Worm (Caenorhabditis elegans) whole organism, midembryonic: ENCODE measurements around the gene zmp-1.

ENCODE experiments used
- T22C8.4 ChIP-seq: fragments of 200-800 bp; sonication (Bioruptor generic); IDR thresholded peaks from 2 replicates; pipeline ENCODE4 v1.3.6; 2022; ENCODE audit warnings: missing genetic modification characterization, missing compliant biosample characterization
- cog-1 ChIP-seq: sonication (generic microtip); optimal IDR thresholded peaks from 2 replicates; lab custom pipeline; 2016; ENCODE audit warnings: missing genetic modification characterization, missing compliant biosample characterization
- flt-1 ChIP-seq: fragments of 200-800 bp; sonication (Bioruptor generic); IDR thresholded peaks from 2 replicates; pipeline ENCODE4 v1.3.6; 2022; ENCODE audit warnings: missing genetic modification characterization, missing compliant biosample characterization
- klf-2 ChIP-seq: fragments of 200-800 bp; sonication (Bioruptor generic); conservative IDR thresholded peaks from 2 replicates; pipeline ENCODE4 v1.3.6; 2022; ENCODE audit warnings: missing genetic modification reagents, missing genetic modification characterization, missing compliant biosample characterization
- med-1 ChIP-seq: sonication (generic microtip); optimal IDR thresholded peaks from 2 replicates; lab custom pipeline; 2017; ENCODE audit warnings: missing genetic modification characterization, mild to moderate bottlenecking, missing compliant biosample characterization, antibody characterized with exemption, missing genetic modification reagents; ENCODE audit not compliant: insufficient read depth
- ref-1 ChIP-seq: fragments of 200-800 bp; sonication (Bioruptor generic); conservative IDR thresholded peaks from 2 replicates; pipeline ENCODE4 v1.3.6; 2022; ENCODE audit warnings: missing genetic modification reagents, missing genetic modification characterization, missing compliant biosample characterization
- tab-1 ChIP-seq: fragments of 200-800 bp; sonication (Bioruptor generic); IDR thresholded peaks from 2 replicates; pipeline ENCODE4 v1.3.6; 2022; ENCODE audit warnings: missing genetic modification characterization, missing compliant biosample characterization
- ztf-23 ChIP-seq: fragments of 200-800 bp; sonication (Bioruptor generic); IDR thresholded peaks from 2 replicates; pipeline ENCODE4 v1.3.6; 2022; ENCODE audit warnings: missing genetic modification reagents, missing genetic modification characterization, missing compliant biosample characterization
- ztf-29 ChIP-seq: fragments of 200-800 bp; sonication (Bioruptor generic); IDR thresholded peaks from 2 replicates; pipeline ENCODE4 v1.3.6; 2022; ENCODE audit warnings: missing genetic modification reagents, missing genetic modification characterization, missing compliant biosample characterization

Gene zmp-1

DNA sequence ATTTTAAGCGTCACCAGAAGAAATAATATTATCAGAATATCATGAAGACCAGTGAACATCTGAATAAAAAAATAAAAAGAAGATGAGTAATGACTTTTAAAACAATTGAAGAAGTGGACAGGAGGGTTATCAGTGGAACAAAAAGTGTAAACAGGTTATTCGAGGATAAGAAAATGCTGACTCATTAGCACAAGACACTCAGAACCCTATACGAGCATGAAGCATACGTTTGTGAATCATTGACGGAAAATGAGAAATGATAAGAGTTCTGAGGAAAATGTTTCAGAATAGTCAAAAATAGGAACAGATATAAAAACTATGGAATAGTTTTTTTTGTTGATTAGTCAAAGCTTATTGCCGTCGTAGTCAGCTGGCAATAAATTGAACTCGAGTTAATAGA lies at the start of gene zmp-1:
TSS of gene zmp-1 (minus strand) at position 101 of the 400 bp plus-strand sequence.
- TF ChIP-seq cog-1 (tag; lab: Kevin White, UChicago) (no peak), ztf-23 (no peak), T22C8.4 (GFP tag; lab: Robert Waterston, UW) (no peak), flt-1 (no peak)

- no peak for TF ChIP-seq ztf-23
- TF ChIP-seq klf-2 (GFP tag; lab: Robert Waterston, UW): no peak
- no peak for TF ChIP-seq ref-1 (GFP tag; lab: Robert Waterston, UW)
- TF ChIP-seq T22C8.4 (GFP tag; lab: Robert Waterston, UW): no peak
- no peak for TF ChIP-seq cog-1 (tag; lab: Kevin White, UChicago)
- no peak for TF ChIP-seq ztf-29
Measured at ce11 chrIII:5982026-5982425, 49.3 kb upstream of the zmp-1 start, which contains the start of gene frm-2. frm-2 (minus strand) TSS chrIII:5982126.

DNA sequence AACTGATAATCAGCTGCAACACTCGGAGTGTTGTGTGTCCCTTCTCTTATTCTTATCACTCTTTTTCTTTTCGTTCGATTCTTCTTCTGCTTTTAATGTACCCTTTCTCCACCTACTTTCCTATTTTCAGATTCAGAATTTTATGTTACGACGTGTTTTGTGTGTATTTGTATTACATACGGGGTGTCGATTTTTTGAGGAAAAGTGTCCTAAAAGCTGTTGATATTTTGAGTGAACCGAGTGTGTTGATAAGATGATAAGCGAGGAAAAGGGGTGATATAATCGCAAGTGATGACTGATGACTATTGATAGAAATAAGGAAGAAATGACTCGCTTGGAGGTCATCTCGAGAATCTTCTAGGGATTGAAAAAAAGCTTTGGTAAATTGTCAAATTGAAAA lies 48.7 kb upstream of the zmp-1 start:
- TF ChIP-seq cog-1 (tag; lab: Kevin White, UChicago) (no peak), ref-1 (GFP tag; lab: Robert Waterston, UW) (no peak)

- TF ChIP-seq flt-1: no peak
- TF ChIP-seq ztf-23: no peak
- no peak for TF ChIP-seq ref-1 (GFP tag; lab: Robert Waterston, UW)
- TF ChIP-seq ztf-29: no peak
- TF ChIP-seq klf-2 (GFP tag; lab: Robert Waterston, UW): no peak
- TF ChIP-seq med-1 (GFP tag; lab: Kevin White, UChicago): no peak
Measured at ce11 chrIII:5980274-5980918, 47.6 kb upstream of the zmp-1 start.

ce11 chrIII:5976021-5976420 lies 43.3 kb upstream of the zmp-1 start:
- TF ChIP-seq med-1 (GFP tag; lab: Kevin White, UChicago) (no peak), flt-1 (no peak), klf-2 (GFP tag; lab: Robert Waterston, UW) (no peak), ztf-23 (no peak), cog-1 (tag; lab: Kevin White, UChicago) (no peak), ztf-29 (no peak), tab-1 (GFP tag; lab: Robert Waterston, UW) (no peak)

ce11 chrIII:5975005-5975730 lies 42.4 kb upstream of the zmp-1 start, which contains the start of gene mlp-1:
mlp-1 (minus strand) TSS chrIII:5975055.
- TF ChIP-seq tab-1 (GFP tag; lab: Robert Waterston, UW): no peak
- no peak for TF ChIP-seq klf-2 (GFP tag; lab: Robert Waterston, UW)
- TF ChIP-seq med-1 (GFP tag; lab: Kevin White, UChicago): no peak
- no peak for TF ChIP-seq ztf-23
- no peak for TF ChIP-seq T22C8.4 (GFP tag; lab: Robert Waterston, UW)
- TF ChIP-seq ztf-29: no peak
- no peak for TF ChIP-seq cog-1 (tag; lab: Kevin White, UChicago)
- no peak for TF ChIP-seq ref-1 (GFP tag; lab: Robert Waterston, UW)

- no peak for TF ChIP-seq med-1 (GFP tag; lab: Kevin White, UChicago)
Measured at ce11 chrIII:5967640-5968039, 34.9 kb upstream of the zmp-1 start.

DNA sequence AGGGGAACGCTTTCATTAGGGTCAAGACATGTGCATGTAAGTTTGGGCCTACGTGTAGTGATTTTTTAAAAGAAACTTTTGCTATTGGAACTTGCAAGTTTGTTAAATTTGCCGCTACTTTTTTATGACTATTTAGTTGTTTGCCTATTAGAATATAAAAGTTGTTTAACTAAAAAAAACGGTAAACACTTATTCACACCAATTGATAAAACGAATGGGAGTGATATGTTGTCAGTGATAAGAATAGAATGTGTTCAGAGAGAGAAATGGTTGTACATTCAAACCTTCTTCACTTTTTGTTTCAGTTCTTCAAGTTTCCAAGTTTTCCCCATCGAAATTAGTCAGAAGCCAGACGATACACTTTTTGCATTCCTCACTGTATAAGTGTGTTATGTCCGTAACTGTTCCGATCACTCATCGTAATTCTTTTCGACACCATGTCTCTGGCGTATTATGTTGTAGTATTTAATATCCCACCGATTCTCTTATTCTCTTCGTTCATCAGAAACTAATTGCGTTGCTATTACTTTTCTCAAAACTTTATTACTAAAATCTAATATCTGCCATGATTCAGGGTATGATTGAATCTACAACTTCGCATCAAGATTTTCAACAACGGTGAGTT lies 33.2 kb upstream of the zmp-1 start, which contains the start of gene dct-6:
TSS of gene dct-6 (plus strand) at position 575 of the 625 bp plus-strand sequence.
- TF ChIP-seq ztf-29 (no peak), tab-1 (GFP tag; lab: Robert Waterston, UW) (no peak), ref-1 (GFP tag; lab: Robert Waterston, UW) (no peak), cog-1 (tag; lab: Kevin White, UChicago) (no peak), klf-2 (GFP tag; lab: Robert Waterston, UW) (no peak), med-1 (GFP tag; lab: Kevin White, UChicago) (no peak), ztf-23 (no peak), T22C8.4 (GFP tag; lab: Robert Waterston, UW) (no peak), flt-1 (no peak)

DNA sequence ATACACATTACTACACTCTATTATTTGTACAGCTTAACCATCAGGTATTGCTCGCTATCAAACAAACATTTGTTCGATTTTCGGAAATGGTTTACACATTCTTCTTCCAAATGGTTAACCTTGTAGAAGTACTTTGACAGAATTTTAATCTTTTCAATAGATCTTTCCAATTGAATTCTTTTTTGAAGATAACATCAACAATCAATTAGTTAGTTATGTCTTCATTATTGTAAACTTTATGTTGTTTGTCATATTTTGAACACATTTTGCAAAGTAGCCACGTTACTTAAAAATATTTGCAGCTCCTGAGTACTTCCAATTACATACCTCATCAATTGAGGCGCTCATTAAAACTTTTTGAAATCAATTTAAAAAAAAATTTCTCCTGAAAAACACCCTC lies 32.6 kb upstream of the zmp-1 start:
- TF ChIP-seq med-1 (GFP tag; lab: Kevin White, UChicago) (no peak), tab-1 (GFP tag; lab: Robert Waterston, UW) (no peak), ztf-23 (no peak), ref-1 (GFP tag; lab: Robert Waterston, UW) (no peak), klf-2 (GFP tag; lab: Robert Waterston, UW) (no peak), flt-1 (no peak), cog-1 (tag; lab: Kevin White, UChicago) (no peak), ztf-29 (no peak), T22C8.4 (GFP tag; lab: Robert Waterston, UW) (no peak)

DNA sequence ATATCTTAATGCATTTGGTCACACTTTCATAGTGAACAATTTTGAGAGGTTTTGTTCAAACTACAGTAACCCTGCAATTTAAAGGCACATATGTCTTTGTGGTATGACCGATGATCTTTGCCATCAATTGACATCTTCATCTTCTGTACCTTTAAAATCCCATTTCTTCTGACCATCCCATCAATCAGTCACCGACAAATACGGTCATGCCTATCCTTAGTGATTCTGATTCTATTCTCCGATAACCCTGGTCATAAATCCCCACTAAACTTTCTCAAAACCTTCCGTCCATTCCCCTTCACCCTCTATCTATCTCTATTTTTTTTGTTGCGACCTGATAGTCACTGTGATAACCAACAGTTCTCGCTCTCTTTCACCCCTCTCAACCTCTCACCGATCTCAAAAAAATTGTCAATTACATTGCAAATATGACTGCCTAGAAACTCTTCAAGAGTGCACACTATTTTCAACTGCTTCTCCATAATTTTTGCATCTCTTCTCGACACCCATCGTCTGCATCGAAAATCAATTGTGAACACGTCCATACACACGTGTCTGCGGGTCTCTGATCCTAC lies 31.4 kb upstream of the zmp-1 start:
- TF ChIP-seq ztf-23: no peak
- no peak for TF ChIP-seq cog-1 (tag; lab: Kevin White, UChicago)
- TF ChIP-seq tab-1 (GFP tag; lab: Robert Waterston, UW): no peak
- no peak for TF ChIP-seq med-1 (GFP tag; lab: Kevin White, UChicago)
- no peak for TF ChIP-seq ztf-29
- no peak for TF ChIP-seq klf-2 (GFP tag; lab: Robert Waterston, UW)
- no peak for TF ChIP-seq flt-1
- TF ChIP-seq T22C8.4 (GFP tag; lab: Robert Waterston, UW): no peak
- TF ChIP-seq ref-1 (GFP tag; lab: Robert Waterston, UW): no peak
